Worm (Caenorhabditis elegans) whole organism, L2 larva: ENCODE measurements around the gene K02B7.3.
A peak's percentile ranks its signal among the peaks of the same experiment; 100 is the strongest.

Experiments used
- C34F6.9 ChIP-seq: fragments of 150-350 bp; optimal IDR thresholded peaks from 2 replicates; lab custom pipeline; 2014; ENCODE audit warnings: missing biosample characterization, missing genetic modification characterization
- F13H6.1 ChIP-seq: sonication (generic microtip); optimal IDR thresholded peaks from 2 replicates; lab custom pipeline; 2016; ENCODE audit warnings: missing genetic modification characterization, missing compliant biosample characterization
- ZK546.5 ChIP-seq: sonication (generic microtip); optimal IDR thresholded peaks from 2 replicates; lab custom pipeline; 2017; ENCODE audit warnings: missing biosample characterization, missing genetic modification characterization
- alr-1 ChIP-seq: fragments of 150-350 bp; optimal IDR thresholded peaks from 2 replicates; lab custom pipeline; 2014; ENCODE audit warnings: missing biosample characterization, missing genetic modification characterization
- aly-2 ChIP-seq: fragments of 150-350 bp; optimal IDR thresholded peaks from 2 replicates; lab custom pipeline; 2014; ENCODE audit warnings: missing biosample characterization, missing genetic modification characterization
- blmp-1 ChIP-seq: sonication (generic microtip); optimal IDR thresholded peaks from 2 replicates; lab custom pipeline; 2017; ENCODE audit warnings: missing genetic modification characterization, mild to moderate bottlenecking, missing compliant biosample characterization, antibody characterized with exemption, moderate library complexity; ENCODE audit not compliant: insufficient read depth
- ceh-16 ChIP-seq: fragments of 150-350 bp; optimal IDR thresholded peaks from 2 replicates; lab custom pipeline; 2014; ENCODE audit warnings: missing biosample characterization, missing genetic modification characterization
- egl-27 ChIP-seq: sonication (generic microtip); optimal IDR thresholded peaks from 3 replicates; lab custom pipeline; 2017; ENCODE audit warnings: missing biosample characterization, missing genetic modification reagents, missing genetic modification characterization
- elt-1 ChIP-seq: fragments of 150-350 bp; optimal IDR thresholded peaks from 2 replicates; lab custom pipeline; 2014; ENCODE audit warnings: missing biosample characterization, missing genetic modification characterization
- elt-3 ChIP-seq: sonication (generic microtip); optimal IDR thresholded peaks from 2 replicates; lab custom pipeline; 2017; ENCODE audit warnings: missing biosample characterization, missing genetic modification characterization
- fos-1 ChIP-seq: fragments of 150-350 bp; optimal IDR thresholded peaks from 2 replicates; lab custom pipeline; 2014; ENCODE audit warnings: missing biosample characterization, missing genetic modification characterization
- gmeb-1 ChIP-seq: fragments of 150-350 bp; optimal IDR thresholded peaks from 2 replicates; lab custom pipeline; 2014; ENCODE audit warnings: missing biosample characterization, missing genetic modification characterization
- lin-13 ChIP-seq: fragments of 150-350 bp; optimal IDR thresholded peaks from 2 replicates; lab custom pipeline; 2014; ENCODE audit warnings: missing biosample characterization, missing genetic modification reagents, missing genetic modification characterization
- lin-39 ChIP-seq: fragments of 150-350 bp; optimal IDR thresholded peaks from 2 replicates; lab custom pipeline; 2014; ENCODE audit warnings: missing biosample characterization, missing genetic modification reagents, missing genetic modification characterization
- mdl-1 ChIP-seq, 2 experiments: fragments of 150-350 bp in 1 of 2; sonication (generic microtip) in 1 of 2; optimal IDR thresholded peaks; 2 replicates each; lab custom pipeline; 2017; ENCODE audit warnings: missing biosample characterization in 2 of 2, missing genetic modification characterization in 2 of 2
- nhr-11 ChIP-seq: fragments of 150-350 bp; optimal IDR thresholded peaks from 2 replicates; lab custom pipeline; 2014; ENCODE audit warnings: missing biosample characterization, missing genetic modification characterization
- nhr-129 ChIP-seq: fragments of 150-350 bp; optimal IDR thresholded peaks from 2 replicates; lab custom pipeline; 2014; ENCODE audit warnings: missing biosample characterization, missing genetic modification characterization
- nhr-21 ChIP-seq: fragments of 150-350 bp; optimal IDR thresholded peaks from 2 replicates; lab custom pipeline; 2014; ENCODE audit warnings: missing biosample characterization, missing genetic modification characterization
- nhr-23 ChIP-seq: fragments of 150-350 bp; optimal IDR thresholded peaks from 2 replicates; lab custom pipeline; 2014; ENCODE audit warnings: missing biosample characterization, missing genetic modification reagents, missing genetic modification characterization
- nhr-237 ChIP-seq: fragments of 150-350 bp; optimal IDR thresholded peaks from 2 replicates; lab custom pipeline; 2014; ENCODE audit warnings: missing biosample characterization, missing genetic modification characterization
- nhr-6 ChIP-seq: fragments of 150-350 bp; optimal IDR thresholded peaks from 2 replicates; lab custom pipeline; 2014; ENCODE audit warnings: missing biosample characterization, missing genetic modification characterization
- nhr-77 ChIP-seq: fragments of 150-350 bp; optimal IDR thresholded peaks from 2 replicates; lab custom pipeline; 2014; ENCODE audit warnings: missing biosample characterization, missing genetic modification characterization
- peb-1 ChIP-seq: fragments of 150-350 bp; optimal IDR thresholded peaks from 2 replicates; lab custom pipeline; 2014; ENCODE audit warnings: missing biosample characterization, missing genetic modification characterization
- sma-3 ChIP-seq: sonication (generic microtip); optimal IDR thresholded peaks from 2 replicates; lab custom pipeline; 2016; ENCODE audit warnings: missing genetic modification reagents, missing genetic modification characterization, missing compliant biosample characterization
- sma-9 ChIP-seq, 2 experiments: fragments of 150-350 bp in 1 of 2; sonication (generic microtip) in 1 of 2; optimal IDR thresholded peaks; 2 replicates each; lab custom pipeline; 2014 to 2016; ENCODE audit warnings: missing genetic modification characterization in 2 of 2, mild to moderate bottlenecking in 1 of 2, missing biosample characterization in 1 of 2, missing compliant biosample characterization in 1 of 2, missing genetic modification reagents in 1 of 2, moderate library complexity in 1 of 2
- snpc-4 ChIP-seq: fragments of 150-350 bp; optimal IDR thresholded peaks from 2 replicates; lab custom pipeline; 2014; ENCODE audit warnings: missing biosample characterization, missing genetic modification characterization
- unc-39 ChIP-seq: fragments of 150-350 bp; optimal IDR thresholded peaks from 2 replicates; lab custom pipeline; 2014; ENCODE audit warnings: missing biosample characterization, missing genetic modification characterization
- unc-55 ChIP-seq: fragments of 150-350 bp; sonication (generic microtip); optimal IDR thresholded peaks from 3 replicates; lab custom pipeline; 2014; ENCODE audit warnings: missing biosample characterization, missing genetic modification reagents, missing genetic modification characterization
- ztf-1 ChIP-seq: fragments of 200-800 bp; sonication (Bioruptor generic); conservative IDR thresholded peaks from 2 replicates; pipeline ENCODE4 v1.3.6; 2022; ENCODE audit warnings: missing genetic modification characterization, missing compliant biosample characterization

The K02B7.3 gene

ce11 chrII:14704204-14704603 lies 9.1 kb upstream of the K02B7.3 start:
- TF ChIP-seq ceh-16 (tag; lab: Kevin White, UChicago) (peak; percentile 22), sma-9 (GFP tag; optimal IDR thresholded peaks at IDR 0.05; lab: Kevin White, UChicago) (no peak), sma-9 (tag; optimal IDR thresholded peaks at IDR 0.05; lab: Kevin White, UChicago) (no peak), nhr-237 (tag; lab: Kevin White, UChicago) (no peak), lin-39 (tag; lab: Kevin White, UChicago) (no peak), nhr-21 (peak; percentile 30)

- TF ChIP-seq lin-13 (GFP tag; lab: Kevin White, UChicago), result no peak
- TF ChIP-seq unc-39 (tag; lab: Kevin White, UChicago), result no peak
- TF ChIP-seq sma-9 (GFP tag; optimal IDR thresholded peaks at IDR 0.05; lab: Kevin White, UChicago), result peak; percentile 26
- no peak for TF ChIP-seq sma-9 (tag; optimal IDR thresholded peaks at IDR 0.05; lab: Kevin White, UChicago)
- no peak for TF ChIP-seq C34F6.9 (tag; lab: Kevin White, UChicago)
Measured at ce11 chrII:14703232-14703926, 8.3 kb upstream of the K02B7.3 start.

DNA sequence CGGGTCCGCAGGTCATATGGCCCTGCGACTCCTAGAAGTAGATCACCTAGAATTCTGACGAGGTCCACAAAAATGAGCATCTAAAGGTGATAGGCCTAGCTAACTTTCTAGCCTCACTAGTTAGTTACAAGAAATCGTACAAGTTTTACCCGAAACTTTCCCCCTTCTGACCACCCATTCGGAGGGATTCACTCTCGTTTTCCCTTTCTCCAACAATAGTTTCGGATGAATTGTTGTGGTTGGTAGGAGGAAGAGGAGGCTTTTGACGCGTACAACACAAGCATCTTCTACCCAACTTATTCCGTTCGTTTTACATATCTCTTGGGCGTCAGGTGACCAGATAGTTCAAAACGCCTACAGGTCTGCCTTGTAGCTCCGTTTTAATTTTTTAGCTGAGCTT lies 6.5 kb upstream of the K02B7.3 start:
- TF ChIP-seq nhr-6 (tag; lab: Kevin White, UChicago) (no peak), mdl-1 (tag; optimal IDR thresholded peaks at IDR 0.05; lab: Kevin White, UChicago) (no peak), snpc-4 (tag; lab: Kevin White, UChicago) (no peak), nhr-237 (tag; lab: Kevin White, UChicago) (no peak), aly-2 (tag; lab: Kevin White, UChicago) (no peak), sma-9 (GFP tag; optimal IDR thresholded peaks at IDR 0.05; lab: Kevin White, UChicago) (no peak), sma-9 (tag; optimal IDR thresholded peaks at IDR 0.05; lab: Kevin White, UChicago) (no peak), gmeb-1 (no peak), nhr-23 (no peak), elt-1 (tag; lab: Kevin White, UChicago) (no peak), nhr-11 (no peak), elt-3 (tag; lab: Kevin White, UChicago) (no peak), blmp-1 (tag; lab: Kevin White, UChicago) (no peak), sma-3 (GFP tag; lab: Kevin White, UChicago) (no peak), fos-1 (tag; lab: Kevin White, UChicago) (no peak), unc-55 (GFP tag; lab: Kevin White, UChicago) (no peak), alr-1 (tag; lab: Kevin White, UChicago) (no peak), ztf-1 (GFP tag; lab: Robert Waterston, UW) (no peak), C34F6.9 (tag; lab: Kevin White, UChicago) (no peak), ZK546.5 (no peak)

ce11 chrII:14700096-14700495 lies 5.0 kb upstream of the K02B7.3 start:
- TF ChIP-seq nhr-21 (peak; percentile 1), nhr-23 (no peak)

DNA sequence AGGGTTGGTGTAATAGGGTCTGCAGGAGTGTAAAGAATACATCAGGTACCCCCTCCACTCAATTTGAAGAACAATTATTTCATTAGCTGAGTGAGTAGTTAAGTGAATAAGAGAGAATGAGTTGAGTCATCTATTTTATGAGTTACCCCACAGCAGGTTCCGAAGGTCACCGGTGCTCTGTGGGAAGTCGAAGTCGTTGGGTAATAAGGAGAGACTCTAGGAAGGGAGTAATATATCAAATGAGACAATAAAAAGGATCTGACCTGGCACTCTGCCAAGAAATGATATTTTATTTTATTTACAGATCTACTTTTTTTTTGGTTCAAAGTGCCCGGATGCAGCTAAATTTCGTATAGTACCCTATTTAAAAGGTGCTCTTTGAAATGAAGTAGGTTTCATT lies 3.0 kb upstream of the K02B7.3 start, which contains the start of gene C09F9.1:
Gene C09F9.1 (plus strand): TSS at position 301 of the 400 bp plus-strand sequence.
- no peak for TF ChIP-seq unc-55 (GFP tag; lab: Kevin White, UChicago)
- TF ChIP-seq egl-27 (tag; lab: Kevin White, UChicago), result no peak
- TF ChIP-seq ZK546.5, result no peak

- TF ChIP-seq nhr-129 (tag; lab: Kevin White, UChicago) (no peak), F13H6.1 (tag; lab: Kevin White, UChicago) (peak; percentile 34)
Measured at ce11 chrII:14684377-14684776, 10.7 kb downstream of the K02B7.3 start, which contains the start of gene unc-52. unc-52 (minus strand) TSS chrII:14684456.

- TF ChIP-seq peb-1 (tag; lab: Kevin White, UChicago) (no peak), nhr-77 (tag; lab: Kevin White, UChicago) (no peak), nhr-6 (tag; lab: Kevin White, UChicago) (no peak), ztf-1 (GFP tag; lab: Robert Waterston, UW) (no peak)
Measured at ce11 chrII:14683646-14684045, 11.5 kb downstream of the K02B7.3 start.
